Worm (Caenorhabditis elegans): ENCODE results near the gene Y81B9A.1.
"Not testable (repeated sequence)": the region's sequence is repeated elsewhere in the genome, so short reads cannot be mapped to it uniquely, and the experiment has no call there.

- TF ChIP-seq elt-2 (tag; optimal IDR thresholded peaks at IDR 0.05); ceh-48 (tag; optimal IDR thresholded peaks at IDR 0.05); ceh-18 (tag; optimal IDR thresholded peaks at IDR 0.05); sox-4 (tag; optimal IDR thresholded peaks at IDR 0.05); nhr-232 (tag; optimal IDR thresholded peaks at IDR 0.05); fkh-6 (tag; optimal IDR thresholded peaks at IDR 0.05); nfya-1 (tag; optimal IDR thresholded peaks at IDR 0.05); K09A11.1 (tag; optimal IDR thresholded peaks at IDR 0.05; ENCODE audit: insufficient read depth); fkh-10 (GFP tag; optimal IDR thresholded peaks at IDR 0.05); ztf-16 (tag; optimal IDR thresholded peaks at IDR 0.05); nhr-11 (tag; optimal IDR thresholded peaks at IDR 0.05); unc-86 (tag; optimal IDR thresholded peaks at IDR 0.05); rnt-1 (tag; optimal IDR thresholded peaks at IDR 0.05): not testable (repeated sequence)
These were observed 11.2 kb downstream of the Y81B9A.1 start, which contains the start of gene crb-3 for ce11 chrX:9203468-9203867.
